Fruit fly (Drosophila melanogaster) whole organism, embryonic: ENCODE results near the gene CG7054.
A peak's percentile ranks its signal among the peaks of the same experiment; 100 is the strongest.

Experiments
- Ada2b ChIP-seq: fragments of 200-800 bp; sonication (Bioruptor generic); IDR thresholded peaks from 2 replicates; pipeline ENCODE4 v1.3.6; 2022; ENCODE audit warnings: missing biosample characterization, missing genetic modification characterization
- CG11695 ChIP-seq: fragments of 200-800 bp; sonication (Bioruptor generic); IDR thresholded peaks from 3 replicates; pipeline ENCODE4 v1.3.6; 2022; ENCODE audit warnings: missing biosample characterization, missing genetic modification characterization
- CG12155 ChIP-seq: fragments of 200-800 bp; sonication (Bioruptor generic); optimal IDR thresholded peaks from 3 replicates; lab custom pipeline; 2016; ENCODE audit warnings: missing biosample characterization, missing genetic modification characterization
- CG12299 ChIP-seq: fragments of 200-800 bp; sonication (Bioruptor generic); optimal IDR thresholded peaks from 2 replicates; lab custom pipeline; 2018; ENCODE audit warnings: missing biosample characterization, mild to moderate bottlenecking, missing genetic modification characterization
- CG1233 ChIP-seq: fragments of 200-800 bp; sonication (Bioruptor generic); optimal IDR thresholded peaks from 4 replicates; lab custom pipeline; 2018; ENCODE audit warnings: missing biosample characterization, mild to moderate bottlenecking, missing genetic modification characterization
- CG13123 ChIP-seq: fragments of 200-800 bp; sonication (Bioruptor generic); optimal IDR thresholded peaks from 2 replicates; lab custom pipeline; 2016; ENCODE audit warnings: missing biosample characterization, missing genetic modification characterization
- CG13424 ChIP-seq: fragments of 200-800 bp; sonication (Bioruptor generic); optimal IDR thresholded peaks from 2 replicates; lab custom pipeline; 2019; ENCODE audit warnings: missing biosample characterization, mild to moderate bottlenecking, missing genetic modification characterization, moderate library complexity
- CG14441 ChIP-seq: fragments of 200-800 bp; sonication (Bioruptor generic); IDR thresholded peaks from 2 replicates; pipeline ENCODE4 v1.3.6; 2022; ENCODE audit warnings: missing biosample characterization, missing genetic modification characterization
- CG14667 ChIP-seq: fragments of 200-800 bp; sonication (Bioruptor generic); IDR thresholded peaks from 2 replicates; pipeline ENCODE4 v1.3.6; 2022; ENCODE audit warnings: missing biosample characterization, missing genetic modification characterization
- CG17568 ChIP-seq: fragments of 200-800 bp; sonication (Bioruptor generic); optimal IDR thresholded peaks from 2 replicates; lab custom pipeline; 2018; ENCODE audit warnings: missing biosample characterization, mild to moderate bottlenecking, missing genetic modification characterization, moderate library complexity
- CG17612 ChIP-seq: fragments of 200-800 bp; sonication (Bioruptor generic); IDR thresholded peaks from 2 replicates; pipeline ENCODE4 v1.3.6; 2022; ENCODE audit warnings: missing biosample characterization, missing genetic modification characterization
- CG1792 ChIP-seq: fragments of 200-800 bp; sonication (Bioruptor generic); optimal IDR thresholded peaks from 2 replicates; lab custom pipeline; 2016; ENCODE audit warnings: missing biosample characterization, missing genetic modification characterization
- CG18262 ChIP-seq: fragments of 200-800 bp; optimal IDR thresholded peaks from 3 replicates; lab custom pipeline; 2019; ENCODE audit warnings: missing biosample characterization, mild to moderate bottlenecking, missing genetic modification characterization, moderate library complexity
- CG31388 ChIP-seq: fragments of 200-800 bp; sonication (Bioruptor generic); optimal IDR thresholded peaks from 2 replicates; lab custom pipeline; 2016; ENCODE audit warnings: missing biosample characterization, missing genetic modification characterization
- CG34376 ChIP-seq: fragments of 200-800 bp; sonication (Bioruptor generic); optimal IDR thresholded peaks from 2 replicates; lab custom pipeline; 2018; ENCODE audit warnings: missing biosample characterization, mild to moderate bottlenecking, missing genetic modification characterization
- CG3995 ChIP-seq: fragments of 200-800 bp; sonication (Bioruptor generic); optimal IDR thresholded peaks from 3 replicates; lab custom pipeline; 2016; ENCODE audit warnings: missing biosample characterization, missing genetic modification characterization
- CG6689 ChIP-seq: fragments of 200-800 bp; sonication (Bioruptor generic); IDR thresholded peaks from 2 replicates; pipeline ENCODE4 v1.3.6; 2022; ENCODE audit warnings: missing biosample characterization, missing genetic modification characterization
- CG6791 ChIP-seq: fragments of 200-800 bp; sonication (Bioruptor generic); IDR thresholded peaks from 3 replicates; pipeline ENCODE4 v1.3.6; 2022; ENCODE audit warnings: missing biosample characterization, missing genetic modification characterization; ENCODE audit not compliant: partially characterized antibody
- CG7839 ChIP-seq: fragments of 200-800 bp; sonication (Bioruptor generic); optimal IDR thresholded peaks from 3 replicates; lab custom pipeline; 2018; ENCODE audit warnings: missing biosample characterization, mild to moderate bottlenecking, missing genetic modification characterization, moderate library complexity
- CG9215 ChIP-seq: fragments of 200-800 bp; sonication (Bioruptor generic); IDR thresholded peaks from 2 replicates; pipeline ENCODE4 v1.3.6; 2022; ENCODE audit warnings: missing biosample characterization, missing genetic modification characterization
- Dbx ChIP-seq: fragments of 200-800 bp; sonication (Bioruptor generic); IDR thresholded peaks from 3 replicates; pipeline ENCODE4 v1.3.6; 2022; ENCODE audit warnings: missing biosample characterization, missing genetic modification characterization
- Deaf1 ChIP-seq: fragments of 200-800 bp; optimal IDR thresholded peaks from 3 replicates; lab custom pipeline; 2019; ENCODE audit warnings: missing biosample characterization, mild to moderate bottlenecking, missing genetic modification characterization, moderate library complexity
- HLH54F ChIP-seq: fragments of 200-800 bp; sonication (Bioruptor generic); optimal IDR thresholded peaks from 3 replicates; lab custom pipeline; 2016; ENCODE audit warnings: missing biosample characterization, missing genetic modification characterization
- Mes4 ChIP-seq: fragments of 200-800 bp; sonication (Bioruptor generic); optimal IDR thresholded peaks from 2 replicates; lab custom pipeline; 2016; ENCODE audit warnings: missing biosample characterization, missing genetic modification characterization
- Nf-YC ChIP-seq: fragments of 200-800 bp; optimal IDR thresholded peaks from 3 replicates; lab custom pipeline; 2019; ENCODE audit warnings: missing biosample characterization, mild to moderate bottlenecking, missing genetic modification characterization, moderate library complexity
- Oli ChIP-seq: fragments of 200-800 bp; sonication (Bioruptor generic); optimal IDR thresholded peaks from 2 replicates; lab custom pipeline; 2018; ENCODE audit warnings: missing biosample characterization, mild to moderate bottlenecking, missing genetic modification characterization, moderate library complexity
- Optix ChIP-seq: fragments of 200-800 bp; sonication (Bioruptor generic); IDR thresholded peaks from 3 replicates; pipeline ENCODE4 v1.3.6; 2022; ENCODE audit warnings: missing biosample characterization, missing genetic modification characterization
- Ssrp ChIP-seq: fragments of 200-800 bp; sonication (Bioruptor generic); optimal IDR thresholded peaks from 2 replicates; lab custom pipeline; 2018; ENCODE audit warnings: missing biosample characterization, mild to moderate bottlenecking, missing genetic modification characterization, moderate library complexity
- Xbp1 ChIP-seq: fragments of 200-800 bp; sonication (Bioruptor generic); optimal IDR thresholded peaks from 3 replicates; lab custom pipeline; 2016; ENCODE audit warnings: missing biosample characterization, mild to moderate bottlenecking, missing genetic modification characterization
- aop ChIP-seq: fragments of 200-800 bp; sonication (Bioruptor generic); IDR thresholded peaks from 2 replicates; pipeline ENCODE4 v1.3.6; 2022; ENCODE audit warnings: missing biosample characterization, missing genetic modification characterization
- ara ChIP-seq: fragments of 200-800 bp; sonication (Bioruptor generic); IDR thresholded peaks from 2 replicates; pipeline ENCODE4 v1.3.6; 2022; ENCODE audit warnings: missing biosample characterization, missing genetic modification characterization
- ci ChIP-seq: fragments of 200-800 bp; sonication (Bioruptor generic); IDR thresholded peaks from 3 replicates; pipeline ENCODE4 v1.3.6; 2022; ENCODE audit warnings: missing biosample characterization, missing genetic modification characterization
- dm ChIP-seq: fragments of 200-800 bp; sonication (Bioruptor generic); optimal IDR thresholded peaks from 3 replicates; lab custom pipeline; 2016; ENCODE audit warnings: missing biosample characterization, missing genetic modification characterization
- gem ChIP-seq: fragments of 200-800 bp; sonication (Bioruptor generic); optimal IDR thresholded peaks from 2 replicates; lab custom pipeline; 2019; ENCODE audit warnings: missing biosample characterization, mild to moderate bottlenecking, missing genetic modification characterization, moderate library complexity
- grau ChIP-seq: fragments of 200-800 bp; optimal IDR thresholded peaks from 3 replicates; lab custom pipeline; 2019; ENCODE audit warnings: missing biosample characterization, mild to moderate bottlenecking, missing genetic modification characterization, moderate library complexity
- gro ChIP-seq: fragments of 200-800 bp; sonication (Bioruptor generic); optimal IDR thresholded peaks from 2 replicates; lab custom pipeline; 2016; ENCODE audit warnings: missing biosample characterization, missing genetic modification characterization
- gsb ChIP-seq: fragments of 200-800 bp; sonication (Bioruptor generic); IDR thresholded peaks from 2 replicates; pipeline ENCODE4 v1.3.6; 2022; ENCODE audit warnings: missing biosample characterization, missing genetic modification characterization
- her ChIP-seq: fragments of 200-800 bp; sonication (Bioruptor generic); optimal IDR thresholded peaks from 2 replicates; lab custom pipeline; 2016; ENCODE audit warnings: missing biosample characterization, missing genetic modification characterization
- hkb ChIP-seq, 2 experiments: fragments of 200-800 bp in 1 of 2; fragments of >200 bp in 1 of 2; sonication (Bioruptor generic) in 1 of 2; IDR thresholded peaks in 1 of 2; optimal IDR thresholded peaks in 1 of 2; 2 replicates each; pipeline versions ENCODE4 v1.3.6 to Lab custom; 2017 to 2022; ENCODE audit warnings: missing biosample characterization in 1 of 2, missing genetic modification characterization in 1 of 2
- lola ChIP-seq, 3 experiments: fragments of >200 bp in 2 of 3; fragments of 200-800 bp in 1 of 3; sonication (Bioruptor generic) in 1 of 3; optimal IDR thresholded peaks; 2 replicates each; lab custom pipeline; 2017 to 2019; ENCODE audit warnings: missing biosample characterization in 3 of 3, missing genetic modification characterization in 3 of 3, mild to moderate bottlenecking in 1 of 3, moderate library complexity in 1 of 3
- phol ChIP-seq: fragments of 200-800 bp; sonication (Bioruptor generic); optimal IDR thresholded peaks from 3 replicates; lab custom pipeline; 2018; ENCODE audit warnings: missing biosample characterization, mild to moderate bottlenecking, missing genetic modification characterization, moderate library complexity
- pnt ChIP-seq: fragments of 200-800 bp; sonication (Bioruptor generic); optimal IDR thresholded peaks from 3 replicates; lab custom pipeline; 2016; ENCODE audit warnings: missing biosample characterization, missing genetic modification characterization
- ro ChIP-seq: fragments of 200-800 bp; sonication (Bioruptor generic); IDR thresholded peaks from 2 replicates; pipeline ENCODE4 v1.3.6; 2022; ENCODE audit warnings: missing biosample characterization, missing genetic modification characterization
- row ChIP-seq: fragments of 200-800 bp; sonication (Bioruptor generic); IDR thresholded peaks from 3 replicates; pipeline ENCODE4 v1.3.6; 2022; ENCODE audit warnings: missing biosample characterization, missing genetic modification characterization
- tin ChIP-seq: fragments of 200-800 bp; sonication (Bioruptor generic); optimal IDR thresholded peaks from 3 replicates; lab custom pipeline; 2016; ENCODE audit warnings: missing biosample characterization, missing genetic modification characterization
- unpg ChIP-seq: fragments of 200-800 bp; sonication (Bioruptor generic); optimal IDR thresholded peaks from 3 replicates; lab custom pipeline; 2018; ENCODE audit warnings: missing biosample characterization, mild to moderate bottlenecking, missing genetic modification characterization, moderate library complexity
- z ChIP-seq: fragments of 200-800 bp; sonication (Bioruptor generic); IDR thresholded peaks from 3 replicates; pipeline ENCODE4 v1.3.6; 2022; ENCODE audit warnings: missing biosample characterization, missing genetic modification characterization
- zf30C ChIP-seq: fragments of 200-800 bp; sonication (Bioruptor generic); optimal IDR thresholded peaks from 3 replicates; lab custom pipeline; 2018; ENCODE audit warnings: missing biosample characterization, mild to moderate bottlenecking, missing genetic modification characterization

The CG7054 gene

dm6 chr3R:22454397-22455334, 10.1 kb upstream of the CG7054 start (continued):
- no peak for TF ChIP-seq CG13424
- TF ChIP-seq Mes4: no peak
- no peak for TF ChIP-seq CG3995 (GFP tag; lab: Kevin White, UChicago)
- TF ChIP-seq z (GFP tag; lab: Robert Waterston, UW): no peak
- TF ChIP-seq CG31388 (GFP tag; lab: Kevin White, UChicago): no peak
- no peak for TF ChIP-seq CG14667
- no peak for TF ChIP-seq CG13123
- TF ChIP-seq aop (GFP tag; lab: Robert Waterston, UW): no peak
- no peak for TF ChIP-seq unpg (GFP tag; lab: Kevin White, UChicago)
- no peak for TF ChIP-seq CG1792 (GFP tag; lab: Kevin White, UChicago)
- TF ChIP-seq CG12155 (GFP tag; lab: Kevin White, UChicago): no peak
- TF ChIP-seq Xbp1 (GFP tag; lab: Kevin White, UChicago): no peak
- no peak for TF ChIP-seq CG17612 (GFP tag; lab: Robert Waterston, UW)
- TF ChIP-seq CG12299 (tag; lab: Kevin White, UChicago): no peak
- no peak for TF ChIP-seq zf30C (GFP tag; lab: Kevin White, UChicago)
- TF ChIP-seq gsb (GFP tag; lab: Robert Waterston, UW): no peak
- TF ChIP-seq ro: no peak
- 0 out of 3 replicates have a peak, but pooled peaks have one; percentile 31 for TF ChIP-seq CG6791 (GFP tag; lab: Robert Waterston, UW)
- no peak for TF ChIP-seq CG17568 (GFP tag; lab: Kevin White, UChicago)
- TF ChIP-seq HLH54F: no peak
- no peak for TF ChIP-seq Optix (GFP tag; lab: Robert Waterston, UW)
- no peak for TF ChIP-seq gro (GFP tag; lab: Kevin White, UChicago)
- TF ChIP-seq Dbx (GFP tag; lab: Robert Waterston, UW): no peak
- no peak for TF ChIP-seq ci (GFP tag; lab: Robert Waterston, UW)
- peak; percentile 98 for TF ChIP-seq Nf-YC (tag; lab: Kevin White, UChicago)
- peak; percentile 84 for TF ChIP-seq Deaf1 (tag; lab: Kevin White, UChicago)
- no peak for TF ChIP-seq her
- no peak for TF ChIP-seq CG6689 (GFP tag; lab: Robert Waterston, UW)
- no peak for TF ChIP-seq phol (tag; lab: Kevin White, UChicago)
- TF ChIP-seq dm: no peak
- TF ChIP-seq, all 482 proteins: peak for 20

dm6 chr3R:22455335-22455985, 9.3 kb upstream of the CG7054 start:
- TF ChIP-seq lola (GFP tag; optimal IDR thresholded peaks at IDR 0.05; lab: Kevin White, UChicago) (peak in 1 of 3 experiments; percentile 5), CG11695 (GFP tag; lab: Robert Waterston, UW) (0 out of 3 replicates have a peak, but pooled peaks have one; percentile 40), CG34376 (peak; percentile 84), CG1233 (GFP tag; lab: Kevin White, UChicago) (no peak), ara (0 out of 2 replicates have a peak, but pooled peaks have one; percentile 23), hkb (optimal IDR thresholded peaks at IDR 0.05; lab: Kevin White, UChicago) (no peak), hkb (GFP tag; IDR thresholded peaks at IDR 0.05; lab: Robert Waterston, UW) (0 out of 2 replicates have a peak, but pooled peaks have one; percentile 16), tin (no peak), Oli (tag; lab: Kevin White, UChicago) (peak; percentile 34), grau (tag; lab: Kevin White, UChicago) (peak; percentile 6), CG14441 (GFP tag; lab: Robert Waterston, UW) (peak; percentile 15; the same call in 1 of the 2 replicates), Ssrp (tag; lab: Kevin White, UChicago) (peak; percentile 20), CG7839 (tag; lab: Kevin White, UChicago) (peak; percentile 37), CG9215 (GFP tag; lab: Robert Waterston, UW) (no peak), gem (tag; lab: Kevin White, UChicago) (peak; percentile 46), pnt (no peak), Ada2b (GFP tag; lab: Robert Waterston, UW) (0 out of 2 replicates have a peak, but pooled peaks have one; percentile 6), row (peak; percentile 30; the same call in 2 of the 3 replicates), CG18262 (tag; lab: Kevin White, UChicago) (peak; percentile 31), phol (tag; lab: Kevin White, UChicago) (peak; percentile 26)
